Worm (Caenorhabditis elegans) whole organism, young adult: ENCODE data around the gene col-98.

ENCODE experiments used
- B0261.1 ChIP-seq: sonication (generic microtip); optimal IDR thresholded peaks from 2 replicates; lab custom pipeline; 2016; ENCODE audit warnings: mild to moderate bottlenecking, missing genetic modification characterization, moderate library complexity, missing compliant biosample characterization
- C06A6.2 ChIP-seq: fragments of 200-800 bp; sonication (Bioruptor generic); conservative IDR thresholded peaks from 2 replicates; pipeline ENCODE4 v1.3.6; 2022; ENCODE audit warnings: missing genetic modification characterization, missing compliant biosample characterization
- C17E4.6 ChIP-seq: fragments of 200-800 bp; sonication (Bioruptor generic); IDR thresholded peaks from 2 replicates; pipeline ENCODE4 v1.3.6; 2022; ENCODE audit warnings: missing genetic modification reagents, missing genetic modification characterization, missing compliant biosample characterization
- F10E7.11 ChIP-seq: sonication (generic microtip); optimal IDR thresholded peaks from 2 replicates; lab custom pipeline; 2017; ENCODE audit warnings: mild to moderate bottlenecking, missing genetic modification characterization, moderate library complexity, missing compliant biosample characterization
- F22D6.2 ChIP-seq: sonication (generic microtip); optimal IDR thresholded peaks from 2 replicates; lab custom pipeline; 2016; ENCODE audit warnings: mild to moderate bottlenecking, missing genetic modification characterization, missing compliant biosample characterization
- F39B2.1 ChIP-seq: fragments of 200-800 bp; sonication (Bioruptor generic); IDR thresholded peaks from 2 replicates; pipeline ENCODE4 v1.3.6; 2022; ENCODE audit warnings: missing genetic modification reagents, missing genetic modification characterization, missing compliant biosample characterization
- F55B11.4 ChIP-seq: sonication (generic microtip); optimal IDR thresholded peaks from 2 replicates; lab custom pipeline; 2016; ENCODE audit warnings: missing compliant biosample characterization, missing genetic modification characterization, borderline replicate concordance; ENCODE audit not compliant: insufficient read depth
- F57C9.4 ChIP-seq: sonication (generic microtip); optimal IDR thresholded peaks from 2 replicates; lab custom pipeline; 2017; ENCODE audit warnings: mild to moderate bottlenecking, missing genetic modification characterization, missing compliant biosample characterization
- T07F8.4 ChIP-seq: sonication (generic microtip); optimal IDR thresholded peaks from 2 replicates; lab custom pipeline; 2016; ENCODE audit warnings: mild to moderate bottlenecking, missing genetic modification characterization, moderate library complexity, missing compliant biosample characterization
- Y53F4B.3 ChIP-seq: fragments of 200-800 bp; sonication (Bioruptor generic); IDR thresholded peaks from 2 replicates; pipeline ENCODE4 v1.3.6; 2022; ENCODE audit warnings: missing genetic modification reagents, missing genetic modification characterization, missing compliant biosample characterization
- Y56A3A.18 ChIP-seq: fragments of 200-800 bp; sonication (Bioruptor generic); IDR thresholded peaks from 2 replicates; pipeline ENCODE4 v1.3.6; 2022; ENCODE audit warnings: missing genetic modification reagents, missing genetic modification characterization, missing compliant biosample characterization
- Y67H2A.10 ChIP-seq: fragments of 200-800 bp; sonication (Bioruptor generic); conservative IDR thresholded peaks from 2 replicates; pipeline ENCODE4 v1.3.6; 2022; ENCODE audit warnings: missing genetic modification reagents, missing genetic modification characterization, missing compliant biosample characterization
- Y95B8A.8 ChIP-seq: fragments of 200-800 bp; sonication (Bioruptor generic); IDR thresholded peaks from 2 replicates; pipeline ENCODE4 v1.3.6; 2022; ENCODE audit warnings: missing genetic modification reagents, missing genetic modification characterization, missing compliant biosample characterization
- ZK185.1 ChIP-seq: sonication (generic microtip); optimal IDR thresholded peaks from 2 replicates; lab custom pipeline; 2016; ENCODE audit warnings: mild to moderate bottlenecking, missing genetic modification characterization, missing compliant biosample characterization; ENCODE audit not compliant: poor library complexity, severe bottlenecking
- ama-1 ChIP-seq, 3 experiments: fragments of 150-350 bp in 1 of 3; sonication (generic microtip) in 2 of 3; optimal IDR thresholded peaks; 2 replicates each; lab custom pipeline; 2014 to 2018; ENCODE audit warnings: missing biosample characterization in 2 of 3, missing genetic modification characterization in 2 of 3, missing genetic modification reagents in 2 of 3
- atf-7 ChIP-seq: sonication (generic microtip); optimal IDR thresholded peaks from 2 replicates; lab custom pipeline; 2017; ENCODE audit warnings: mild to moderate bottlenecking, missing genetic modification characterization, missing compliant biosample characterization
- attf-5 ChIP-seq: fragments of 200-800 bp; sonication (Bioruptor generic); optimal IDR thresholded peaks from 2 replicates; lab custom pipeline; 2018; ENCODE audit warnings: mild to moderate bottlenecking, missing genetic modification characterization, missing compliant biosample characterization
- attf-6 ChIP-seq: fragments of 200-800 bp; sonication (Bioruptor generic); IDR thresholded peaks from 2 replicates; pipeline ENCODE4 v1.3.6; 2022; ENCODE audit warnings: missing genetic modification reagents, missing genetic modification characterization, missing compliant biosample characterization
- cebp-2 ChIP-seq: fragments of 200-800 bp; sonication (Bioruptor generic); IDR thresholded peaks from 2 replicates; pipeline ENCODE4 v1.3.6; 2022; ENCODE audit warnings: missing genetic modification characterization, missing compliant biosample characterization
- ceh-100 ChIP-seq: fragments of 200-800 bp; sonication (Bioruptor generic); IDR thresholded peaks from 2 replicates; pipeline ENCODE4 v1.3.6; 2022; ENCODE audit warnings: missing genetic modification reagents, missing genetic modification characterization, missing compliant biosample characterization
- ceh-79 ChIP-seq: sonication (generic microtip); optimal IDR thresholded peaks from 2 replicates; lab custom pipeline; 2017; ENCODE audit warnings: mild to moderate bottlenecking, missing genetic modification characterization, missing compliant biosample characterization
- ceh-91 ChIP-seq: fragments of 200-800 bp; sonication (Bioruptor generic); IDR thresholded peaks from 2 replicates; pipeline ENCODE4 v1.3.6; 2022; ENCODE audit warnings: missing genetic modification reagents, missing genetic modification characterization, missing compliant biosample characterization
- die-1 ChIP-seq: sonication (generic microtip); optimal IDR thresholded peaks from 2 replicates; lab custom pipeline; 2016; ENCODE audit warnings: missing genotype, mild to moderate bottlenecking, missing genetic modification characterization, missing compliant biosample characterization
- dox-1 ChIP-seq: fragments of 200-800 bp; sonication (Bioruptor generic); IDR thresholded peaks from 2 replicates; pipeline ENCODE4 v1.3.6; 2022; ENCODE audit warnings: missing genetic modification reagents, missing genetic modification characterization, missing compliant biosample characterization
- dpff-1 ChIP-seq: sonication (generic microtip); optimal IDR thresholded peaks from 2 replicates; lab custom pipeline; 2017; ENCODE audit warnings: mild to moderate bottlenecking, missing genetic modification characterization, missing compliant biosample characterization
- efl-1 ChIP-seq: fragments of 150-350 bp; optimal IDR thresholded peaks from 2 replicates; lab custom pipeline; 2014; ENCODE audit warnings: missing biosample characterization, missing genetic modification reagents, missing genetic modification characterization
- ekl-4 ChIP-seq: fragments of 200-800 bp; sonication (Bioruptor generic); IDR thresholded peaks from 2 replicates; pipeline ENCODE4 v1.3.6; 2022; ENCODE audit warnings: missing genetic modification reagents, missing genetic modification characterization, missing compliant biosample characterization
- ets-4 ChIP-seq: fragments of 200-800 bp; sonication (Bioruptor generic); optimal IDR thresholded peaks from 2 replicates; lab custom pipeline; 2018; ENCODE audit warnings: mild to moderate bottlenecking, missing genetic modification characterization, missing compliant biosample characterization
- fkh-3 ChIP-seq: sonication (generic microtip); optimal IDR thresholded peaks from 2 replicates; lab custom pipeline; 2016; ENCODE audit warnings: mild to moderate bottlenecking, missing genetic modification characterization, missing compliant biosample characterization
- gei-17 ChIP-seq: fragments of 200-800 bp; sonication (Bioruptor generic); optimal IDR thresholded peaks from 2 replicates; lab custom pipeline; 2018; ENCODE audit warnings: mild to moderate bottlenecking, missing genetic modification characterization, missing compliant biosample characterization
- hlh-12 ChIP-seq: sonication (generic microtip); optimal IDR thresholded peaks from 2 replicates; lab custom pipeline; 2016; ENCODE audit warnings: missing genetic modification characterization, missing compliant biosample characterization
- hmg-1.2 ChIP-seq: fragments of 200-800 bp; sonication (Bioruptor generic); IDR thresholded peaks from 2 replicates; pipeline ENCODE4 v1.3.6; 2022; ENCODE audit warnings: missing genetic modification reagents, missing genetic modification characterization, missing compliant biosample characterization
- lag-1 ChIP-seq: fragments of 200-800 bp; sonication (Bioruptor generic); IDR thresholded peaks from 2 replicates; pipeline ENCODE4 v1.3.6; 2022; ENCODE audit warnings: missing genetic modification reagents, missing genetic modification characterization, missing compliant biosample characterization
- lsl-1 ChIP-seq: fragments of 200-800 bp; sonication (Bioruptor generic); optimal IDR thresholded peaks from 2 replicates; lab custom pipeline; 2018; ENCODE audit warnings: mild to moderate bottlenecking, missing genetic modification characterization, moderate library complexity, missing compliant biosample characterization
- lsy-27 ChIP-seq: sonication (generic microtip); optimal IDR thresholded peaks from 2 replicates; lab custom pipeline; 2017; ENCODE audit warnings: missing genetic modification characterization, mild to moderate bottlenecking, missing compliant biosample characterization, antibody characterized with exemption, missing genotype, borderline replicate concordance; ENCODE audit not compliant: insufficient read depth
- madf-10 ChIP-seq: sonication (generic microtip); optimal IDR thresholded peaks from 2 replicates; lab custom pipeline; 2016; ENCODE audit warnings: mild to moderate bottlenecking, missing genetic modification characterization, missing compliant biosample characterization
- madf-8 ChIP-seq: fragments of 200-800 bp; sonication (Bioruptor generic); conservative IDR thresholded peaks from 2 replicates; pipeline ENCODE4 v1.3.6; 2022; ENCODE audit warnings: missing genetic modification reagents, missing genetic modification characterization, missing compliant biosample characterization
- mes-4 ChIP-seq: sonication (generic microtip); optimal IDR thresholded peaks from 2 replicates; lab custom pipeline; 2016; ENCODE audit warnings: missing genotype, missing genetic modification characterization, missing compliant biosample characterization
- nhr-80 ChIP-seq: sonication (generic microtip); optimal IDR thresholded peaks from 2 replicates; lab custom pipeline; 2016; ENCODE audit warnings: missing genetic modification characterization, missing compliant biosample characterization
- pha-4 ChIP-seq: fragments of 150-350 bp; sonication (generic microtip); optimal IDR thresholded peaks from 2 replicates; lab custom pipeline; 2014; ENCODE audit warnings: missing biosample characterization, missing genetic modification reagents, missing genetic modification characterization
- repo-1 ChIP-seq: sonication (generic microtip); optimal IDR thresholded peaks from 2 replicates; lab custom pipeline; 2017; ENCODE audit warnings: mild to moderate bottlenecking, missing genetic modification characterization, missing compliant biosample characterization
- rpc-1 ChIP-seq, 2 experiments: fragments of 150-350 bp in 1 of 2; sonication (generic microtip) in 1 of 2; optimal IDR thresholded peaks; 2 replicates each; lab custom pipeline; 2014 to 2018; ENCODE audit warnings: missing biosample characterization in 1 of 2, missing genetic modification characterization in 1 of 2, missing genetic modification reagents in 1 of 2, missing genotype in 1 of 2
- snpc-1.1 ChIP-seq: sonication (generic microtip); optimal IDR thresholded peaks from 2 replicates; lab custom pipeline; 2017; ENCODE audit warnings: missing genetic modification characterization, mild to moderate bottlenecking, missing compliant biosample characterization, antibody characterized with exemption, moderate library complexity, missing genotype, missing genetic modification reagents; ENCODE audit not compliant: insufficient read depth
- snpc-3.4 ChIP-seq: sonication (generic microtip); optimal IDR thresholded peaks from 2 replicates; lab custom pipeline; 2017; ENCODE audit warnings: missing genetic modification characterization, mild to moderate bottlenecking, missing compliant biosample characterization, antibody characterized with exemption, moderate library complexity, missing genotype, missing genetic modification reagents
- zfh-2 ChIP-seq: fragments of 200-800 bp; sonication (Bioruptor generic); conservative IDR thresholded peaks from 2 replicates; pipeline ENCODE4 v1.3.6; 2022; ENCODE audit warnings: missing genetic modification reagents, missing genetic modification characterization, missing compliant biosample characterization
- ztf-18 ChIP-seq: sonication (generic microtip); optimal IDR thresholded peaks from 2 replicates; lab custom pipeline; 2016; ENCODE audit warnings: missing genotype, mild to moderate bottlenecking, missing genetic modification characterization, missing compliant biosample characterization
- ztf-3 ChIP-seq: fragments of 200-800 bp; sonication (Bioruptor generic); optimal IDR thresholded peaks from 2 replicates; lab custom pipeline; 2018; ENCODE audit warnings: mild to moderate bottlenecking, missing genetic modification characterization, missing compliant biosample characterization
- ztf-6 ChIP-seq: fragments of 200-800 bp; sonication (Bioruptor generic); IDR thresholded peaks from 2 replicates; pipeline ENCODE4 v1.3.6; 2022; ENCODE audit warnings: missing genetic modification reagents, missing genetic modification characterization, missing compliant biosample characterization

col-98 gene

ce11 chrIII:13061136-13061535 is 42.3 kb downstream of the col-98 start:
- TF ChIP-seq Y56A3A.18 (GFP tag; lab: Robert Waterston, UW) (no peak), F57C9.4 (tag; lab: Kevin White, UChicago) (no peak), rpc-1 (optimal IDR thresholded peaks at IDR 0.05; lab: Kevin White, UChicago) (peak; percentile 1), rpc-1 (tag; optimal IDR thresholded peaks at IDR 0.05; lab: Kevin White, UChicago) (no peak), atf-7 (tag; lab: Kevin White, UChicago) (peak; percentile 62), ekl-4 (GFP tag; lab: Robert Waterston, UW) (peak; percentile 68), ceh-91 (GFP tag; lab: Robert Waterston, UW) (no peak), F10E7.11 (tag; lab: Kevin White, UChicago) (no peak), Y95B8A.8 (GFP tag; lab: Robert Waterston, UW) (peak; percentile 41; the same call in 1 of the 2 replicates), lsl-1 (GFP tag; lab: Kevin White, UChicago) (no peak), F39B2.1 (GFP tag; lab: Robert Waterston, UW) (no peak), C06A6.2 (GFP tag; lab: Robert Waterston, UW) (peak; percentile 85), C17E4.6 (GFP tag; lab: Robert Waterston, UW) (no peak), dpff-1 (tag; lab: Kevin White, UChicago) (no peak), fkh-3 (tag; lab: Kevin White, UChicago) (no peak), ceh-100 (GFP tag; lab: Robert Waterston, UW) (no peak), attf-5 (peak; percentile 79), F55B11.4 (tag; lab: Kevin White, UChicago) (no peak), efl-1 (no peak), repo-1 (tag; lab: Kevin White, UChicago) (no peak), hlh-12 (tag; lab: Kevin White, UChicago) (no peak), lag-1 (GFP tag; lab: Robert Waterston, UW) (no peak), snpc-3.4 (tag; lab: Kevin White, UChicago) (no peak), madf-10 (tag; lab: Kevin White, UChicago) (peak; percentile 33), ets-4 (GFP tag; lab: Kevin White, UChicago) (no peak), cebp-2 (GFP tag; lab: Robert Waterston, UW) (no peak), ama-1 (optimal IDR thresholded peaks at IDR 0.05; lab: Kevin White, UChicago) (peak; percentile 92), ama-1 (GFP tag; optimal IDR thresholded peaks at IDR 0.05; lab: Kevin White, UChicago) (no peak), ZK185.1 (peak; percentile 9), Y67H2A.10 (GFP tag; lab: Robert Waterston, UW) (no peak), mes-4 (tag; lab: Kevin White, UChicago) (no peak), die-1 (tag; lab: Kevin White, UChicago) (no peak), gei-17 (GFP tag; lab: Kevin White, UChicago) (peak; percentile 37), F22D6.2 (tag; lab: Kevin White, UChicago) (no peak), B0261.1 (tag; lab: Kevin White, UChicago) (no peak), attf-6 (GFP tag; lab: Robert Waterston, UW) (no peak), zfh-2 (no peak), nhr-80 (tag; lab: Kevin White, UChicago) (peak; percentile 31), Y53F4B.3 (GFP tag; lab: Robert Waterston, UW) (no peak), madf-8 (GFP tag; lab: Robert Waterston, UW) (no peak), lsy-27 (tag; lab: Kevin White, UChicago) (no peak), snpc-1.1 (tag; lab: Kevin White, UChicago) (no peak), ztf-3 (GFP tag; lab: Kevin White, UChicago) (no peak), ztf-6 (GFP tag; lab: Robert Waterston, UW) (no peak), ztf-18 (no peak), pha-4 (tag; lab: Kevin White, UChicago) (peak; percentile 72), T07F8.4 (tag; lab: Kevin White, UChicago) (no peak), ceh-79 (no peak), dox-1 (GFP tag; lab: Robert Waterston, UW) (no peak), hmg-1.2 (GFP tag; lab: Robert Waterston, UW) (peak; percentile 98)
